Worm (Caenorhabditis elegans): ENCODE results near the gene sth-1.

Gene sth-1

ce11 chrV:8013901-8014388 is 38.0 kb upstream of the sth-1 start, which contains the start of gene Y97E10AR.6:
TSS of gene Y97E10AR.6 (minus strand) at chrV:8013951.
- no peak for TF ChIP-seq hnd-1 (tag; optimal IDR thresholded peaks at IDR 0.05)
- no peak for TF ChIP-seq scrt-1 (GFP tag; IDR thresholded peaks at IDR 0.05)
- TF ChIP-seq sea-1 (GFP tag; conservative IDR thresholded peaks at IDR 0.05), result no peak
- TF ChIP-seq tra-4 (tag; optimal IDR thresholded peaks at IDR 0.05), result no peak
- TF ChIP-seq tbx-11 (GFP tag; IDR thresholded peaks at IDR 0.05), result no peak
- no peak for TF ChIP-seq ceh-13 (GFP tag; optimal IDR thresholded peaks at IDR 0.05)
- TF ChIP-seq ets-7 (tag; optimal IDR thresholded peaks at IDR 0.05), result no peak
- TF ChIP-seq aly-1 (tag; optimal IDR thresholded peaks at IDR 0.05), result no peak
- no peak for TF ChIP-seq hmg-4 (GFP tag; optimal IDR thresholded peaks at IDR 0.05)
- no peak for TF ChIP-seq ceh-36 (tag; optimal IDR thresholded peaks at IDR 0.05)
- no peak for TF ChIP-seq tbx-37 (GFP tag; conservative IDR thresholded peaks at IDR 0.05)
- no peak for TF ChIP-seq ama-1 (optimal IDR thresholded peaks at IDR 0.05)
- no peak for TF ChIP-seq flt-1 (GFP tag; IDR thresholded peaks at IDR 0.05)
- no peak for TF ChIP-seq B0310.2 (tag; optimal IDR thresholded peaks at IDR 0.05)
- no peak for TF ChIP-seq hmbx-1 (tag; optimal IDR thresholded peaks at IDR 0.05)
- no peak for TF ChIP-seq F13C5.2 (tag; optimal IDR thresholded peaks at IDR 0.05)

DNA sequence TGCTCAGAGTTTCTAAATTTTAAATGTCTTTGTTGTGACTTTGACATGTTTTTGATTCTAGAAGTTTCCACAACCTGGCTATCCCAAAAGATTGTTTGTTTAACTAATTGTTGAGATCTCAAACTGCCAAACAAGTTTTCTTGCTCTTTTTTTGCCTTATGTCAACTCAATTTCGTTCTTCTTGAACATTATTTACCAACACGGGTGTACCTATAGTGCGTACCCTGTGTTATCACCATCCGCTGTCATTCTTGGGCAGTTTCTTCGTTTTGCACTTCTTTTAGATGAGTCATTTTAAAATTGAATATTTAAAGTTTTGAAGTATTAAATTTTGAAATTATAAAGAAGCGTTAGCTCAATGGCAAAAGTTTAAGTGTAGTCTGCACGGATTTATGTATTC is 35.0 kb upstream of the sth-1 start, which contains the start of gene sptl-2:
TSS of gene sptl-2 (plus strand) at position 280 of the 400 bp plus-strand sequence.
- TF ChIP-seq hmbx-1 (tag; optimal IDR thresholded peaks at IDR 0.05), result no peak
- no peak for TF ChIP-seq F13C5.2 (tag; optimal IDR thresholded peaks at IDR 0.05)
- no peak for TF ChIP-seq aly-1 (tag; optimal IDR thresholded peaks at IDR 0.05)
- no peak for TF ChIP-seq ets-7 (tag; optimal IDR thresholded peaks at IDR 0.05)
- no peak for TF ChIP-seq pes-1 (GFP tag; IDR thresholded peaks at IDR 0.05)
- TF ChIP-seq hmg-4 (GFP tag; optimal IDR thresholded peaks at IDR 0.05), result no peak
- TF ChIP-seq tbx-37 (GFP tag; conservative IDR thresholded peaks at IDR 0.05), result no peak
- no peak for TF ChIP-seq sea-1 (GFP tag; conservative IDR thresholded peaks at IDR 0.05)

ce11 chrV:8017924-8018323 is 34.0 kb upstream of the sth-1 start:
- TF ChIP-seq ets-7 (tag; optimal IDR thresholded peaks at IDR 0.05) (no peak), B0310.2 (tag; optimal IDR thresholded peaks at IDR 0.05) (no peak), hmbx-1 (tag; optimal IDR thresholded peaks at IDR 0.05) (no peak), sea-1 (GFP tag; conservative IDR thresholded peaks at IDR 0.05) (no peak)

DNA sequence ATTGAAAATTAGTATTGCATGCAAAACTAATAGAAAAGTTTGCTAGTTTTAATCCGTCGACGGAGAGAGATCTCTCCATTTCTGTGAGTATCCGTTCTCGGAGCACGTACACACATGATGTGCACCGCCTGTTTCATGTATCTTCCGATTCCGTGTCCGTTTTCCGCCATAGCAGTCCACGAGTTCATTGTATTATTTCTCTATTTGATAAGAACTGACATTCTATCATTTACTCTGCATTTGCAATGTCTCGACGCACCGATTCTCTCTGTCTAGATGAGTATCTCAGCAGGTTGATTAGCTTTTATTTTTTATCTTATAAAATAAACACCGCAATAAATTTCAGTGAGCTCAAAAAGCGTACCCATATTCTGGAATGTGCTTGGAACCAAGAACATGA is 33.0 kb upstream of the sth-1 start:
- no peak for TF ChIP-seq pes-1 (GFP tag; IDR thresholded peaks at IDR 0.05)
- TF ChIP-seq ets-7 (tag; optimal IDR thresholded peaks at IDR 0.05), result no peak
- no peak for TF ChIP-seq hmg-4 (GFP tag; optimal IDR thresholded peaks at IDR 0.05)
- TF ChIP-seq ceh-13 (GFP tag; optimal IDR thresholded peaks at IDR 0.05), result no peak
- no peak for TF ChIP-seq B0310.2 (tag; optimal IDR thresholded peaks at IDR 0.05)
- TF ChIP-seq tbx-11 (GFP tag; IDR thresholded peaks at IDR 0.05), result no peak
- no peak for TF ChIP-seq flt-1 (GFP tag; IDR thresholded peaks at IDR 0.05)
- TF ChIP-seq sea-1 (GFP tag; conservative IDR thresholded peaks at IDR 0.05), result no peak
- TF ChIP-seq tra-4 (tag; optimal IDR thresholded peaks at IDR 0.05), result no peak

DNA sequence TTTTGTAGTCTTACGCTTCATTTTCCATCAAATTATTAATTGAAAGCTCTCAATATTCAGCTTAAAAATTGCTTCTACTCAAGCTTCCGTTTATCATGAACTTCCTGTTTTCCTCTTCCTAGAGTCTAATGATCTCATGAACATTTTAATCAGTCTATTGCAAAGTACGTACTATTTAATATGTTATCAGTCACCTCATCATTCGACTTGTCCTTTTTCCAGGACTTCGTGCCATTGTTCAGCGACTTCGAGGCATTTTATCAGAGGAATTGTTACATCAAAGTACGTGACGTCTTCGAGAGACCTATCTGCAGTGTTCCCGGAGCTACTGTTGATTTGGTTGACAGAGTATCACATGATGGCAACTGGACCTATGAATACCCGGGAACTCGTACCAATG is 32.2 kb upstream of the sth-1 start:
- TF ChIP-seq tbx-37 (GFP tag; conservative IDR thresholded peaks at IDR 0.05), result no peak
- no peak for TF ChIP-seq F13C5.2 (tag; optimal IDR thresholded peaks at IDR 0.05)
- no peak for TF ChIP-seq ets-7 (tag; optimal IDR thresholded peaks at IDR 0.05)
- TF ChIP-seq ama-1 (optimal IDR thresholded peaks at IDR 0.05), result no peak

ce11 chrV:8022040-8022439 is 29.9 kb upstream of the sth-1 start, which contains the start of gene ech-3:
TSS of gene ech-3 (plus strand) at chrV:8022217.
- no peak for TF ChIP-seq ets-7 (tag; optimal IDR thresholded peaks at IDR 0.05)
- TF ChIP-seq hnd-1 (tag; optimal IDR thresholded peaks at IDR 0.05), result no peak
- TF ChIP-seq scrt-1 (GFP tag; IDR thresholded peaks at IDR 0.05), result no peak
- no peak for TF ChIP-seq pes-1 (GFP tag; IDR thresholded peaks at IDR 0.05)
- no peak for TF ChIP-seq sea-1 (GFP tag; conservative IDR thresholded peaks at IDR 0.05)
- TF ChIP-seq ceh-36 (tag; optimal IDR thresholded peaks at IDR 0.05), result no peak
- no peak for TF ChIP-seq hmbx-1 (tag; optimal IDR thresholded peaks at IDR 0.05)
- TF ChIP-seq tra-4 (tag; optimal IDR thresholded peaks at IDR 0.05), result no peak
- TF ChIP-seq tbx-37 (GFP tag; conservative IDR thresholded peaks at IDR 0.05), result no peak
- no peak for TF ChIP-seq F13C5.2 (tag; optimal IDR thresholded peaks at IDR 0.05)

DNA sequence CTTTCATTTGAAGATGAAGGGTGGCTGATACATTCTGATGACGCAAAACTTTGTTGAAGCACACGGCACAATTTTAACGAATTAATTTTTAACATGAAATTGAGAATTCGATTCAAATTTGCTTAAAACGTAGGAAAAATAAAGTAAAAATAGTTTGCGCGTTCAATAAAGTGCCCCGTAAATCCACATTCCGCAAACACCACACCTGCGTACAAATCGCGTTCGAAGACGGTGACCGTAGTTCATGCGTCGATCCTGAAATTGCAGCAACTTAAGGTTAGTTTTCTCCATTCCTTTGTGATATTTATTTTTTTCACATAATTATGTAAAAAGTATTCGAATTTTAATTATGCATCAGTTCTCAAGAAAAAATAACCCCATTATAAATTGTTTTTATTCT is 27.2 kb upstream of the sth-1 start, which contains the start of gene F43H9.3:
TSS of gene F43H9.3 (minus strand) at position 189 of the 400 bp plus-strand sequence.
- no peak for TF ChIP-seq tbx-11 (GFP tag; IDR thresholded peaks at IDR 0.05)
- TF ChIP-seq ceh-36 (tag; optimal IDR thresholded peaks at IDR 0.05), result no peak

DNA sequence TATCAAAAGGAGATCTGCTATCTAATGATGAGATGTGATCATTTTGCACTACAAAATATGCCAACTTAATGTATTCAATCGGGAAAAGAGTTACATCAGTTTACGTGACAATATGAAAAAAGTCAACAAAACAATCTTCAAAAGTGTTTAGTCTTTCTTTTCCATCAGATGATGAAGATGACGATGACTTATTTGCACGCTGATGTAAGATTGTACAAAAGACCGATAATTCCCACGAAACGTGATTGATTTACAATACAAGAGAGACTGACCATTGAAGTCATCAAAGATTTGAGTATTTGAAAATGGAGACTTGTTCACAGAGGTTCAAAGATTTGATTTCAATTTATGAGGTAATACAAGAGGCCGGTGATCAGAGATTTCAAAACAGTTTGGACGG is 26.7 kb upstream of the sth-1 start:
- no peak for TF ChIP-seq ceh-36 (tag; optimal IDR thresholded peaks at IDR 0.05)
- no peak for TF ChIP-seq ceh-13 (GFP tag; optimal IDR thresholded peaks at IDR 0.05)
- TF ChIP-seq tra-4 (tag; optimal IDR thresholded peaks at IDR 0.05), result no peak
- TF ChIP-seq pes-1 (GFP tag; IDR thresholded peaks at IDR 0.05), result no peak
- TF ChIP-seq scrt-1 (GFP tag; IDR thresholded peaks at IDR 0.05), result no peak
- no peak for TF ChIP-seq ama-1 (optimal IDR thresholded peaks at IDR 0.05)
- no peak for TF ChIP-seq sea-1 (GFP tag; conservative IDR thresholded peaks at IDR 0.05)
- TF ChIP-seq F13C5.2 (tag; optimal IDR thresholded peaks at IDR 0.05), result no peak
- no peak for TF ChIP-seq ets-7 (tag; optimal IDR thresholded peaks at IDR 0.05)
- no peak for TF ChIP-seq tbx-11 (GFP tag; IDR thresholded peaks at IDR 0.05)
- no peak for TF ChIP-seq aly-1 (tag; optimal IDR thresholded peaks at IDR 0.05)
- no peak for TF ChIP-seq hmbx-1 (tag; optimal IDR thresholded peaks at IDR 0.05)
- TF ChIP-seq B0310.2 (tag; optimal IDR thresholded peaks at IDR 0.05), result no peak
- TF ChIP-seq hnd-1 (tag; optimal IDR thresholded peaks at IDR 0.05), result no peak
- no peak for TF ChIP-seq hmg-4 (GFP tag; optimal IDR thresholded peaks at IDR 0.05)
- TF ChIP-seq tbx-37 (GFP tag; conservative IDR thresholded peaks at IDR 0.05), result no peak
